Fruit fly (Drosophila melanogaster): ENCODE results near the gene Toll-9.

Gene Toll-9

DNA sequence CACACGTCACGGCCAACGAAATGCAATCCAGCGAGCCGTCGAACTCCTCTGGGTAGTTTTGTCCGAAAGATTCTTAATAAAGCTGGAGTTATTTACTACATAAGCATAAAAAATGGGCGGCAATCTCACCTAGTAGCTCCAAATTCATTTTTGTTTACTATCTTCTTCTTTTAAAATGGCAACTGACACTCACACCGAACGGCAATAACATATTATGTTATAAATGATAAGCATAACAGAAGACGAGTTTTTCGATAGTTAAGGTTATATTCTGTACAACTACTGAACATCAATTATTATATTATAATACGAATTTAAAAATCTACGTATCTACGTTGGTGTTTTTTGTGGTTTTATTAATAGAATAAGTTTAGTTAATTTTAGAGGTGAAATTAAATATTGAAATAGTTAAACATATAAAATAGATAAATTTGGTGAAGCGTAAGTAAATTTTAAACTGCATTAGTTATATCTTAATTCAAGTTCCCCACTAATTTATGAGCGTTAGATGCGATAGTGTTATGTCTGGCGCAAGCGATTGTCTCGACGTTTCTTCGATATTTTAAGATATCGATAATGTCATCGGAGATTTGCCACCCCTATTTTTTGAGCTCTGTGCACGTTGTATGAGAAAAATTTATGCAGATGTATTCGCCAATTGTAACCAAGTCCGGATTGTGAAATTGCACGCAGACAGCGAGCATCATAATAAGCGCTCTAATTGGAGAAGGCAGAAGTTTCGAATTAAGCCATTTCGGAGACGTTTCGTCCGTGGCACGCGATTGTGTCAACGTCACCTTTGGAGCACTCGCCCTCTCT, 18.6 kb downstream of the Toll-9 start, which contains the start of the genes Rbbp5 and eRF1 (continued):
- TF ChIP-seq CG11398 (GFP tag; optimal IDR thresholded peaks at IDR 0.05) (no peak), crp (GFP tag; optimal IDR thresholded peaks at IDR 0.05) (peak in 1 of 2 experiments; percentile 17), PHDP (tag; optimal IDR thresholded peaks at IDR 0.05) (peak; percentile 73), CG8478 (optimal IDR thresholded peaks at IDR 0.05) (no peak), nerfin-1 (tag; optimal IDR thresholded peaks at IDR 0.05) (peak; percentile 17), HLH4C (GFP tag; IDR thresholded peaks at IDR 0.05; ENCODE audit: partially characterized antibody) (peak; percentile 86), Dad (GFP tag; optimal IDR thresholded peaks at IDR 0.05) (peak; percentile 54), CG1603 (tag; optimal IDR thresholded peaks at IDR 0.05) (peak; percentile 64), CG9437 (GFP tag; optimal IDR thresholded peaks at IDR 0.05) (peak; percentile 48), inv (GFP tag; IDR thresholded peaks at IDR 0.05; ENCODE audit: partially characterized antibody) (peak; percentile 92), chif (GFP tag; optimal IDR thresholded peaks at IDR 0.05) (peak; percentile 42 to 62), CG8765 (GFP tag; IDR thresholded peaks at IDR 0.05) (peak; percentile 64), gsb-n (tag; optimal IDR thresholded peaks at IDR 0.05) (no peak), nau (GFP tag; optimal IDR thresholded peaks at IDR 0.05) (no peak), br (optimal IDR thresholded peaks at IDR 0.05) (no peak), ara (GFP tag; IDR thresholded peaks at IDR 0.05) (peak; percentile 69), nerfin-2 (GFP tag; IDR thresholded peaks at IDR 0.05; ENCODE audit: partially characterized antibody) (peak; percentile 87), HLH3B (GFP tag; IDR thresholded peaks at IDR 0.05) (peak; percentile 65; the same call in 1 of the 2 replicates), CG14050 (GFP tag; IDR thresholded peaks at IDR 0.05) (peak; percentile 54; the same call in 2 of the 3 replicates), chm (GFP tag; IDR thresholded peaks at IDR 0.05) (peak; percentile 61), vfl (GFP tag; optimal IDR thresholded peaks at IDR 0.05) (peak; percentile 71), NfI (GFP tag; optimal IDR thresholded peaks at IDR 0.05) (peak; percentile 63), ranshi (GFP tag; IDR thresholded peaks at IDR 0.05) (0 out of 2 replicates have a peak, but pooled peaks have one; percentile 78), CG10366 (GFP tag; IDR thresholded peaks at IDR 0.05) (no peak; the same call in 1 of the 2 replicates), CG13624 (GFP tag; optimal IDR thresholded peaks at IDR 0.05) (peak; percentile 68), HmgZ (tag; optimal IDR thresholded peaks at IDR 0.05) (peak; percentile 55), fd96Cb (tag; optimal IDR thresholded peaks at IDR 0.05) (peak; percentile 58), wdn (GFP tag; IDR thresholded peaks at IDR 0.05) (peak; percentile 66), CG9727 (GFP tag; optimal IDR thresholded peaks at IDR 0.05) (peak; percentile 77), cas (GFP tag; IDR thresholded peaks at IDR 0.05) (peak; percentile 76), CG6689 (GFP tag; IDR thresholded peaks at IDR 0.05) (peak; percentile 81), CG14441 (GFP tag; IDR thresholded peaks at IDR 0.05) (peak; percentile 75), CG3163 (GFP tag; optimal IDR thresholded peaks at IDR 0.05) (no peak), CG4328 (GFP tag; optimal IDR thresholded peaks at IDR 0.05) (peak; percentile 10), klu (GFP tag; IDR thresholded peaks at IDR 0.05) (no peak; the same call in 1 of the 2 replicates), sqz (GFP tag; optimal IDR thresholded peaks at IDR 0.05) (no peak), Chrac-16 (GFP tag; optimal IDR thresholded peaks at IDR 0.05) (peak; percentile 82), CG13123 (GFP tag; optimal IDR thresholded peaks at IDR 0.05) (peak; percentile 71), CG6683 (GFP tag; optimal IDR thresholded peaks at IDR 0.05) (no peak), CG11093 (GFP tag; IDR thresholded peaks at IDR 0.05) (peak; percentile 59; the same call in 1 of the 3 replicates), bigmax (GFP tag; optimal IDR thresholded peaks at IDR 0.05) (peak; percentile 78), lola (GFP tag; optimal IDR thresholded peaks at IDR 0.05) (peak in 1 of 3 experiments; percentile 77), CG31388 (GFP tag; optimal IDR thresholded peaks at IDR 0.05) (peak; percentile 65), pzg (GFP tag; optimal IDR thresholded peaks at IDR 0.05) (peak; percentile 64), CG12071 (GFP tag; optimal IDR thresholded peaks at IDR 0.05) (no peak), CG31441 (GFP tag; IDR thresholded peaks at IDR 0.05) (peak; percentile 80; the same call in 1 of the 2 replicates), Fer3 (tag; optimal IDR thresholded peaks at IDR 0.05) (peak; percentile 72), pum (GFP tag; optimal IDR thresholded peaks at IDR 0.05) (peak; percentile 32), C15 (GFP tag; IDR thresholded peaks at IDR 0.05) (peak; percentile 66; the same call in 1 of the 3 replicates)

Data from whole organism, embryonic.